Worm (Caenorhabditis elegans) whole organism, midembryonic: Measurements from ENCODE around the gene acc-1.

ENCODE experiments used
- T22C8.4 ChIP-seq: fragments of 200-800 bp; sonication (Bioruptor generic); IDR thresholded peaks from 2 replicates; pipeline ENCODE4 v1.3.6; 2022; ENCODE audit warnings: missing genetic modification characterization, missing compliant biosample characterization
- cog-1 ChIP-seq: sonication (generic microtip); optimal IDR thresholded peaks from 2 replicates; lab custom pipeline; 2016; ENCODE audit warnings: missing genetic modification characterization, missing compliant biosample characterization
- flt-1 ChIP-seq: fragments of 200-800 bp; sonication (Bioruptor generic); IDR thresholded peaks from 2 replicates; pipeline ENCODE4 v1.3.6; 2022; ENCODE audit warnings: missing genetic modification characterization, missing compliant biosample characterization
- klf-2 ChIP-seq: fragments of 200-800 bp; sonication (Bioruptor generic); conservative IDR thresholded peaks from 2 replicates; pipeline ENCODE4 v1.3.6; 2022; ENCODE audit warnings: missing genetic modification reagents, missing genetic modification characterization, missing compliant biosample characterization
- med-1 ChIP-seq: sonication (generic microtip); optimal IDR thresholded peaks from 2 replicates; lab custom pipeline; 2017; ENCODE audit warnings: missing genetic modification characterization, mild to moderate bottlenecking, missing compliant biosample characterization, antibody characterized with exemption, missing genetic modification reagents; ENCODE audit not compliant: insufficient read depth
- ref-1 ChIP-seq: fragments of 200-800 bp; sonication (Bioruptor generic); conservative IDR thresholded peaks from 2 replicates; pipeline ENCODE4 v1.3.6; 2022; ENCODE audit warnings: missing genetic modification reagents, missing genetic modification characterization, missing compliant biosample characterization
- tab-1 ChIP-seq: fragments of 200-800 bp; sonication (Bioruptor generic); IDR thresholded peaks from 2 replicates; pipeline ENCODE4 v1.3.6; 2022; ENCODE audit warnings: missing genetic modification characterization, missing compliant biosample characterization
- ztf-23 ChIP-seq: fragments of 200-800 bp; sonication (Bioruptor generic); IDR thresholded peaks from 2 replicates; pipeline ENCODE4 v1.3.6; 2022; ENCODE audit warnings: missing genetic modification reagents, missing genetic modification characterization, missing compliant biosample characterization
- ztf-29 ChIP-seq: fragments of 200-800 bp; sonication (Bioruptor generic); IDR thresholded peaks from 2 replicates; pipeline ENCODE4 v1.3.6; 2022; ENCODE audit warnings: missing genetic modification reagents, missing genetic modification characterization, missing compliant biosample characterization

- TF ChIP-seq cog-1 (tag; lab: Kevin White, UChicago) (no peak), T22C8.4 (GFP tag; lab: Robert Waterston, UW) (no peak), flt-1 (GFP tag; lab: Robert Waterston, UW) (no peak), ztf-29 (GFP tag; lab: Robert Waterston, UW) (no peak), med-1 (GFP tag; lab: Kevin White, UChicago) (no peak), ref-1 (GFP tag; lab: Robert Waterston, UW) (no peak), tab-1 (GFP tag; lab: Robert Waterston, UW) (no peak), klf-2 (no peak), ztf-23 (GFP tag; lab: Robert Waterston, UW) (no peak)
Measured at ce11 chrIV:9623269-9623668, 34.6 kb upstream of the acc-1 start, which contains the start of gene W09C2.9.
